Worm (Caenorhabditis elegans) whole organism, L3 larva: ENCODE data around the gene T02B11.6.

ENCODE experiments used
- nhr-12 ChIP-seq: fragments of 150-350 bp; optimal IDR thresholded peaks from 2 replicates; lab custom pipeline; 2014; ENCODE audit warnings: missing biosample characterization, missing genetic modification characterization
- nhr-77 ChIP-seq: fragments of 150-350 bp; optimal IDR thresholded peaks from 2 replicates; lab custom pipeline; 2014; ENCODE audit warnings: missing biosample characterization, missing genetic modification characterization
- pha-4 ChIP-seq: fragments of 150-350 bp; optimal IDR thresholded peaks from 2 replicates; lab custom pipeline; 2014; ENCODE audit warnings: missing biosample characterization, missing genetic modification reagents, missing genetic modification characterization
- snpc-4 ChIP-seq: fragments of 150-350 bp; optimal IDR thresholded peaks from 2 replicates; lab custom pipeline; 2014; ENCODE audit warnings: missing biosample characterization, missing genetic modification characterization
- tbx-2 ChIP-seq: sonication (generic microtip); optimal IDR thresholded peaks from 2 replicates; lab custom pipeline; 2016; ENCODE audit warnings: mild to moderate bottlenecking, missing genetic modification characterization, missing compliant biosample characterization
- unc-39 ChIP-seq: sonication (generic microtip); optimal IDR thresholded peaks from 4 replicates; lab custom pipeline; 2017; ENCODE audit warnings: missing biosample characterization, missing genetic modification characterization
- unc-62 ChIP-seq: fragments of 150-350 bp; sonication (generic microtip); optimal IDR thresholded peaks from 4 replicates; lab custom pipeline; 2014; ENCODE audit warnings: missing biosample characterization, missing genetic modification reagents, missing genetic modification characterization

ce11 chrV:908681-909080 lies 19.6 kb upstream of the T02B11.6 start:
- TF ChIP-seq tbx-2 = no peak
- no peak for TF ChIP-seq pha-4 (tag; lab: Kevin White, UChicago)
- TF ChIP-seq unc-39 = no peak
- TF ChIP-seq nhr-12 (tag; lab: Kevin White, UChicago) = no peak
- no peak for TF ChIP-seq unc-62 (GFP tag; lab: Kevin White, UChicago)
- TF ChIP-seq nhr-77 (tag; lab: Kevin White, UChicago) = no peak
- no peak for TF ChIP-seq snpc-4 (tag; lab: Kevin White, UChicago)
